Worm (Caenorhabditis elegans): Measurements from ENCODE around the gene C16E9.1.

The C16E9.1 gene

ce11 chrX:6989342-6989741 is 49.3 kb downstream of the C16E9.1 start, which contains the start of gene F01E11.18:
TSS of gene F01E11.18 (plus strand) at chrX:6989642.
- TF ChIP-seq somi-1 (GFP tag; optimal IDR thresholded peaks at IDR 0.05) (no peak), ceh-27 (GFP tag; optimal IDR thresholded peaks at IDR 0.05) (no peak), unc-62 (GFP tag; optimal IDR thresholded peaks at IDR 0.05) (no peak), F55B11.4 (tag; optimal IDR thresholded peaks at IDR 0.05; ENCODE audit: borderline replicate concordance, insufficient read depth) (no peak), K12H6.12 (tag; optimal IDR thresholded peaks at IDR 0.05) (no peak), hmg-1.2 (GFP tag; IDR thresholded peaks at IDR 0.05) (no peak), zfh-2 (GFP tag; conservative IDR thresholded peaks at IDR 0.05) (no peak)

- no peak for TF ChIP-seq tbp1 (GFP tag; optimal IDR thresholded peaks at IDR 0.05)
Observed at ce11 chrX:6991427-6991826, 51.4 kb downstream of the C16E9.1 start, which contains the start of gene ugt-57. TSS of gene ugt-57 (plus strand) at chrX:6991727.

All from whole organism, young adult.